Worm (Caenorhabditis elegans) whole organism, L3 larva: ENCODE results near the gene F09E5.7.
A peak's percentile ranks its signal among the peaks of the same experiment; 100 is the strongest.

Source experiments
- ZK546.5 ChIP-seq: sonication (generic microtip); optimal IDR thresholded peaks from 2 replicates; lab custom pipeline; 2017; ENCODE audit warnings: missing biosample characterization, missing genetic modification characterization
- eor-1 ChIP-seq, 2 experiments: fragments of 150-350 bp; optimal IDR thresholded peaks; 2 replicates each; lab custom pipeline; 2014 to 2018; ENCODE audit warnings: missing biosample characterization in 2 of 2, missing genetic modification characterization in 2 of 2
- fkh-10 ChIP-seq: sonication (generic microtip); optimal IDR thresholded peaks from 2 replicates; lab custom pipeline; 2017; ENCODE audit warnings: missing biosample characterization, missing genetic modification reagents, missing genetic modification characterization
- lin-39 ChIP-seq: fragments of 150-350 bp; optimal IDR thresholded peaks from 2 replicates; lab custom pipeline; 2018; ENCODE audit warnings: missing biosample characterization, missing genetic modification reagents, missing genetic modification characterization
- lsy-12 ChIP-seq: sonication (generic microtip); optimal IDR thresholded peaks from 2 replicates; lab custom pipeline; 2016; ENCODE audit warnings: mild to moderate bottlenecking, missing genetic modification characterization, missing compliant biosample characterization
- nhr-237 ChIP-seq: fragments of 150-350 bp; optimal IDR thresholded peaks from 2 replicates; lab custom pipeline; 2014; ENCODE audit warnings: missing biosample characterization, missing genetic modification characterization
- pqm-1 ChIP-seq: fragments of 150-350 bp; optimal IDR thresholded peaks from 2 replicates; lab custom pipeline; 2017; ENCODE audit warnings: missing biosample characterization, missing genetic modification characterization, inconsistent platforms
- unc-39 ChIP-seq: sonication (generic microtip); optimal IDR thresholded peaks from 4 replicates; lab custom pipeline; 2017; ENCODE audit warnings: missing biosample characterization, missing genetic modification characterization
- zag-1 ChIP-seq: fragments of 150-350 bp; optimal IDR thresholded peaks from 2 replicates; lab custom pipeline; 2014; ENCODE audit warnings: missing biosample characterization, missing genetic modification characterization
- ztf-11 ChIP-seq: fragments of 150-350 bp; optimal IDR thresholded peaks from 2 replicates; lab custom pipeline; 2014; ENCODE audit warnings: missing biosample characterization, missing genetic modification characterization

DNA sequence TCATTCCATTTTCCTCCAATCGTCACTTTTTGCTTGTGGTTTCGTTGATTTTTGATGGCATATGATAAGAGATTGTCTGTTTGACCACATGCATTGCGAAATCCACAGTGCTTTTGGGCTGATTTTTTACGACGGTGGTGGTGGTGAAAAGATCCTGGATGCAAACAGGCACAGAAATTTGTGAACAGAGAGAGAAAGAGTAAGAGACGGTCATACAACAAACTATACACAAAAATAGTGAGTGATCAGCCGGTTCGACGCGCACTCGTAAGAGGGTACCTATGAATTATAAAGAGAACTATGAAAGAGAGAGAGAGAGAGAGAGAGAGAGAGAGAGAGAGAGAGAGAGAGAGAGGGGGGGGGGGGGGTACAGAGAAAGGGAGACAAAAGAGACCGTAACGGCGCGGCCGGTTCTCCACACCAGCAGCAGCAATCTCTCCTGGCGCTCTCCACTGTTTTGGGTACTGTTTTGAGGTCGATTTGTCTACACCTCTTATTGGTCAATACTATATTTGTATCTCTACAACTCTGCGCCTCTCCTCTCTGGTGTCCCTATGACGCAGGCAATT lies 30.1 kb upstream of the F09E5.7 start:
- TF ChIP-seq lin-39 (no peak), pqm-1 (tag; lab: Kevin White, UChicago) (peak; percentile 25), ztf-11 (tag; lab: Kevin White, UChicago) (no peak), ZK546.5 (tag; lab: Kevin White, UChicago) (no peak), nhr-237 (tag; lab: Kevin White, UChicago) (no peak), unc-39 (no peak), eor-1 (tag; optimal IDR thresholded peaks at IDR 0.05; lab: Kevin White, UChicago) (no peak), fkh-10 (no peak), lsy-12 (tag; lab: Kevin White, UChicago) (peak; percentile 83), zag-1 (tag; lab: Kevin White, UChicago) (no peak)
